Worm (Caenorhabditis elegans) whole organism, midembryonic: ENCODE data around the gene aat-8.

ENCODE experiments used
- flt-1 ChIP-seq: fragments of 200-800 bp; sonication (Bioruptor generic); IDR thresholded peaks from 2 replicates; pipeline ENCODE4 v1.3.6; 2022; ENCODE audit warnings: missing genetic modification characterization, missing compliant biosample characterization
- klf-2 ChIP-seq: fragments of 200-800 bp; sonication (Bioruptor generic); conservative IDR thresholded peaks from 2 replicates; pipeline ENCODE4 v1.3.6; 2022; ENCODE audit warnings: missing genetic modification reagents, missing genetic modification characterization, missing compliant biosample characterization
- tab-1 ChIP-seq: fragments of 200-800 bp; sonication (Bioruptor generic); IDR thresholded peaks from 2 replicates; pipeline ENCODE4 v1.3.6; 2022; ENCODE audit warnings: missing genetic modification characterization, missing compliant biosample characterization
- ztf-23 ChIP-seq: fragments of 200-800 bp; sonication (Bioruptor generic); IDR thresholded peaks from 2 replicates; pipeline ENCODE4 v1.3.6; 2022; ENCODE audit warnings: missing genetic modification reagents, missing genetic modification characterization, missing compliant biosample characterization

- TF ChIP-seq flt-1 (GFP tag; lab: Robert Waterston, UW), result no peak
- no peak for TF ChIP-seq klf-2 (GFP tag; lab: Robert Waterston, UW)
- no peak for TF ChIP-seq tab-1 (GFP tag; lab: Robert Waterston, UW)
- TF ChIP-seq ztf-23, result no peak
These were observed 1.9 kb downstream of the aat-8 start for ce11 chrIV:3862948-3863347.
